Fruit fly (Drosophila melanogaster): ENCODE results near the gene bai.

Gene bai

DNA sequence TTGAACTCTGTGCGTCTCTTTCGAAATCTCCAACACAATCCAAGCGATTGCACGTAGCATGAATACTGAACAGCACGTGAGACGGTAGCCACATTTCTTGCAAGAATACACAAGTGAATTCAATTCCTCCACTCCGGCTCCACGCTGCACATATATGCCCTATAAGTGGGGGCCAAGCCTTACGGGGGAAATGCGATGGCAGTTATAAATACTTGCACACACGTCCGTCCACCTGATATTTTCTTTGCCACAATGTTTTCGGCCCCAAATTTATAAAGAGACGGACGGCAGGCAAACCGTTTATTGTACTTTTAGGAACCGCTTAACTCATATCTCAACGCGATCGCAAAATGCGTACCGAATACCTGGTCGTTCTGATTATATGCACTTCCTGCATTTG is 6.8 kb downstream of the bai start, which contains the start of gene CG11786:
TSS of gene CG11786 (plus strand) at position 301 of the 400 bp plus-strand sequence.
- TF ChIP-seq CG4617 (GFP tag; optimal IDR thresholded peaks at IDR 0.05; ENCODE audit: borderline replicate concordance) (no peak), CG13775 (GFP tag; optimal IDR thresholded peaks at IDR 0.05) (no peak), az2 (GFP tag; optimal IDR thresholded peaks at IDR 0.05) (no peak), kni (GFP tag; optimal IDR thresholded peaks at IDR 0.05) (peak; percentile 45), CG13123 (GFP tag; optimal IDR thresholded peaks at IDR 0.05) (no peak), CG2116 (GFP tag; optimal IDR thresholded peaks at IDR 0.05) (no peak), stc (GFP tag; IDR thresholded peaks at IDR 0.05) (no peak), vvl (GFP tag; IDR thresholded peaks at IDR 0.05) (peak; percentile 32; the same call in 1 of the 2 replicates), emc (GFP tag; optimal IDR thresholded peaks at IDR 0.05) (no peak), CG3065 (GFP tag; optimal IDR thresholded peaks at IDR 0.05) (no peak)

DNA sequence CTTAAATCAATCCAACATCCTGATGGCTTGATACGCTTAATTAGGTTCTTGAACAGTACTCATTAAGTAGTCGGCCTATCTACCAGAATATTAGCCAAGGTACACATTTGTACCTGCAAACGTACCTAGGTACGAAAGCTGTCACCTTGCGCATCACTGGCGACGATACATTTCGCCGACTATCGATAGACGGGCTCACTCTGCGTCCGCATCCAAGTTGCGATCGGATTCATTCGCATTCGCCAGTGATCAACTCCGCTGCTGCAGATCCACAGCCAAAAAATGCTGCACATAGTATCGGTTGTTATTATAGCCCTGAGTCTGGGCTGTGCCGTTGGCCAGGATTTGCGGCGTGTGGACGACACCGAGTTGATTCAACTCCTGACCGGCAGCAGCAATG is 8.3 kb downstream of the bai start, which contains the start of gene CG11790:
TSS of gene CG11790 (plus strand) at position 203 of the 400 bp plus-strand sequence.
- TF ChIP-seq Kr (GFP tag; optimal IDR thresholded peaks at IDR 0.05) (no peak), CG17186 (GFP tag; optimal IDR thresholded peaks at IDR 0.05) (peak; percentile 18), ci (GFP tag; IDR thresholded peaks at IDR 0.05) (peak; percentile 59; the same call in 2 of the 3 replicates), MESR4 (GFP tag; optimal IDR thresholded peaks at IDR 0.05) (peak; percentile 52), Mad (GFP tag; optimal IDR thresholded peaks at IDR 0.05) (no peak), pzg (GFP tag; optimal IDR thresholded peaks at IDR 0.05) (peak; percentile 63), CoRest (tag; optimal IDR thresholded peaks at IDR 0.05) (peak; percentile 3), Med (GFP tag) (peak; percentile 80), chinmo (GFP tag; IDR thresholded peaks at IDR 0.05; ENCODE audit: partially characterized antibody) (0 out of 4 replicates have a peak, but pooled peaks have one; percentile 42), ftz-f1 (GFP tag; optimal IDR thresholded peaks at IDR 0.05) (peak; percentile 69), Dp (GFP tag; optimal IDR thresholded peaks at IDR 0.05) (peak; percentile 7), CG3995 (GFP tag; optimal IDR thresholded peaks at IDR 0.05) (peak; percentile 87), hkb (optimal IDR thresholded peaks at IDR 0.05) (no peak), hkb (GFP tag; IDR thresholded peaks at IDR 0.05) (0 out of 2 replicates have a peak, but pooled peaks have one; percentile 12), nerfin-2 (GFP tag; IDR thresholded peaks at IDR 0.05; ENCODE audit: partially characterized antibody) (peak; percentile 59), Doc3 (GFP tag; IDR thresholded peaks at IDR 0.05; ENCODE audit: partially characterized antibody) (peak; percentile 85), Dll (GFP tag; IDR thresholded peaks at IDR 0.05; ENCODE audit: partially characterized antibody) (peak; percentile 84), Nf-YA (GFP tag; IDR thresholded peaks at IDR 0.05) (no peak), Dip3 (GFP tag; optimal IDR thresholded peaks at IDR 0.05) (no peak), inv (GFP tag; IDR thresholded peaks at IDR 0.05; ENCODE audit: partially characterized antibody) (peak; percentile 51; the same call in 1 of the 2 replicates), CG8290 (GFP tag; optimal IDR thresholded peaks at IDR 0.05) (no peak), CG8290 (tag; optimal IDR thresholded peaks at IDR 0.05) (peak in 1 of 2 experiments; percentile 78), ato (GFP tag; IDR thresholded peaks at IDR 0.05; ENCODE audit: partially characterized antibody) (peak; percentile 82), sna (GFP tag; IDR thresholded peaks at IDR 0.05; ENCODE audit: partially characterized antibody) (peak; percentile 75), amos (GFP tag; IDR thresholded peaks at IDR 0.05; ENCODE audit: partially characterized antibody) (peak; percentile 75), NfI (GFP tag; optimal IDR thresholded peaks at IDR 0.05) (peak; percentile 12), HLH4C (GFP tag; IDR thresholded peaks at IDR 0.05; ENCODE audit: partially characterized antibody) (peak; percentile 72), dimm (GFP tag; IDR thresholded peaks at IDR 0.05) (no peak), Six4 (GFP tag; optimal IDR thresholded peaks at IDR 0.05) (peak; percentile 3), CG12104 (GFP tag; optimal IDR thresholded peaks at IDR 0.05) (no peak), CG10431 (GFP tag; optimal IDR thresholded peaks at IDR 0.05) (no peak), CG30431 (GFP tag; optimal IDR thresholded peaks at IDR 0.05) (no peak), CG2129 (GFP tag; IDR thresholded peaks at IDR 0.05; ENCODE audit: partially characterized antibody) (peak; percentile 40; the same call in 1 of the 2 replicates), pfk (GFP tag; optimal IDR thresholded peaks at IDR 0.05) (peak; percentile 8), Hr51 (GFP tag; optimal IDR thresholded peaks at IDR 0.05) (no peak), hb (GFP tag; IDR thresholded peaks at IDR 0.05; ENCODE audit: partially characterized antibody) (peak; percentile 61; the same call in 2 of the 3 replicates), Scr (GFP tag; IDR thresholded peaks at IDR 0.05; ENCODE audit: partially characterized antibody) (peak; percentile 77), CG1792 (GFP tag; optimal IDR thresholded peaks at IDR 0.05) (no peak)

Measured in whole organism, embryonic.